Fruit fly (Drosophila melanogaster) whole organism, embryonic: ENCODE data around the gene CG9760.

Source experiments
- BEAF-32 ChIP-seq: fragments of 200-800 bp; sonication (Bioruptor generic); optimal IDR thresholded peaks from 3 replicates; lab custom pipeline; 2017; ENCODE audit warnings: missing biosample characterization, missing genetic modification characterization, mild to moderate bottlenecking, moderate library complexity, missing genetic modification reagents
- Bgb ChIP-seq: fragments of 200-800 bp; sonication (Bioruptor generic); IDR thresholded peaks from 2 replicates; pipeline ENCODE4 v1.3.6; 2022; ENCODE audit warnings: missing biosample characterization, missing genetic modification characterization; ENCODE audit not compliant: partially characterized antibody
- CG10267 ChIP-seq: fragments of 200-800 bp; sonication (Bioruptor generic); optimal IDR thresholded peaks from 2 replicates; lab custom pipeline; 2018; ENCODE audit warnings: missing biosample characterization, mild to moderate bottlenecking, missing genetic modification characterization, moderate library complexity
- CG12104 ChIP-seq: fragments of 200-800 bp; sonication (Bioruptor generic); optimal IDR thresholded peaks from 3 replicates; lab custom pipeline; 2016; ENCODE audit warnings: missing biosample characterization, missing genetic modification characterization
- CG12391 ChIP-seq: fragments of 200-800 bp; sonication (Bioruptor generic); optimal IDR thresholded peaks from 3 replicates; lab custom pipeline; 2018; ENCODE audit warnings: missing biosample characterization, mild to moderate bottlenecking, missing genetic modification characterization, moderate library complexity
- CG13287 ChIP-seq: fragments of 200-800 bp; sonication (Bioruptor generic); IDR thresholded peaks from 2 replicates; pipeline ENCODE4 v1.3.6; 2022; ENCODE audit warnings: missing biosample characterization, missing genetic modification characterization; ENCODE audit not compliant: partially characterized antibody
- CG17829 ChIP-seq: fragments of 200-800 bp; optimal IDR thresholded peaks from 2 replicates; lab custom pipeline; 2019; ENCODE audit warnings: missing biosample characterization, mild to moderate bottlenecking, missing genetic modification characterization, moderate library complexity
- CG18011 ChIP-seq: fragments of 200-800 bp; sonication (Bioruptor generic); optimal IDR thresholded peaks from 2 replicates; lab custom pipeline; 2017; ENCODE audit warnings: missing biosample characterization, missing genetic modification characterization, mild to moderate bottlenecking, moderate library complexity, missing genotype
- CG18599 ChIP-seq: fragments of 200-800 bp; sonication (Bioruptor generic); optimal IDR thresholded peaks from 3 replicates; lab custom pipeline; 2017; ENCODE audit warnings: missing biosample characterization, missing genetic modification characterization, mild to moderate bottlenecking, moderate library complexity, missing genetic modification reagents
- CG2116 ChIP-seq: fragments of 200-800 bp; sonication (Bioruptor generic); optimal IDR thresholded peaks from 3 replicates; lab custom pipeline; 2018; ENCODE audit warnings: missing biosample characterization, mild to moderate bottlenecking, missing genetic modification characterization
- CG2129 ChIP-seq: fragments of 200-800 bp; sonication (Bioruptor generic); IDR thresholded peaks from 2 replicates; pipeline ENCODE4 v1.3.6; 2022; ENCODE audit warnings: missing biosample characterization, missing genetic modification characterization; ENCODE audit not compliant: partially characterized antibody
- CG2712 ChIP-seq: fragments of 200-800 bp; optimal IDR thresholded peaks from 3 replicates; lab custom pipeline; 2019; ENCODE audit warnings: missing biosample characterization, mild to moderate bottlenecking, missing genetic modification characterization, moderate library complexity
- CG34224 ChIP-seq: fragments of 200-800 bp; sonication (Bioruptor generic); IDR thresholded peaks from 3 replicates; pipeline ENCODE4 v1.3.6; 2022; ENCODE audit warnings: missing biosample characterization, missing genetic modification characterization; ENCODE audit not compliant: partially characterized antibody
- CG34422 ChIP-seq: fragments of 200-800 bp; sonication (Bioruptor generic); IDR thresholded peaks from 3 replicates; pipeline ENCODE4 v1.3.6; 2022; ENCODE audit warnings: missing biosample characterization, missing genetic modification characterization
- CG4360 ChIP-seq: fragments of 200-800 bp; sonication (Bioruptor generic); IDR thresholded peaks from 2 replicates; pipeline ENCODE4 v1.3.6; 2022; ENCODE audit warnings: missing biosample characterization, missing genetic modification characterization
- CG4617 ChIP-seq: fragments of 200-800 bp; sonication (Bioruptor generic); optimal IDR thresholded peaks from 3 replicates; lab custom pipeline; 2016; ENCODE audit warnings: missing biosample characterization, missing genetic modification characterization, borderline replicate concordance
- CG6791 ChIP-seq: fragments of 200-800 bp; sonication (Bioruptor generic); IDR thresholded peaks from 3 replicates; pipeline ENCODE4 v1.3.6; 2022; ENCODE audit warnings: missing biosample characterization, missing genetic modification characterization; ENCODE audit not compliant: partially characterized antibody
- CG7271 ChIP-seq: fragments of 200-800 bp; sonication (Bioruptor generic); optimal IDR thresholded peaks from 2 replicates; lab custom pipeline; 2018; ENCODE audit warnings: missing biosample characterization, mild to moderate bottlenecking, missing genetic modification characterization, moderate library complexity
- CG9609 ChIP-seq: fragments of 200-800 bp; sonication (Bioruptor generic); optimal IDR thresholded peaks from 3 replicates; lab custom pipeline; 2016; ENCODE audit warnings: missing biosample characterization, missing genetic modification characterization
- Doc3 ChIP-seq: fragments of 200-800 bp; sonication (Bioruptor generic); IDR thresholded peaks from 3 replicates; pipeline ENCODE4 v1.3.6; 2022; ENCODE audit warnings: missing biosample characterization, missing genetic modification characterization; ENCODE audit not compliant: partially characterized antibody
- Dp ChIP-seq: fragments of 200-800 bp; sonication (Bioruptor generic); optimal IDR thresholded peaks from 2 replicates; lab custom pipeline; 2018; ENCODE audit warnings: missing biosample characterization, mild to moderate bottlenecking, missing genetic modification characterization, moderate library complexity
- Dref ChIP-seq: fragments of 200-800 bp; sonication (Bioruptor generic); IDR thresholded peaks from 2 replicates; pipeline ENCODE4 v1.3.6; 2022; ENCODE audit warnings: missing biosample characterization, missing genetic modification characterization
- E2f1 ChIP-seq: fragments of 200-800 bp; sonication (Bioruptor generic); IDR thresholded peaks from 2 replicates; pipeline ENCODE4 v1.3.6; 2022; ENCODE audit warnings: missing biosample characterization, missing genetic modification characterization
- E2f2 ChIP-seq: fragments of 200-800 bp; sonication (Bioruptor generic); IDR thresholded peaks from 2 replicates; pipeline ENCODE4 v1.3.6; 2022; ENCODE audit warnings: missing biosample characterization, missing genetic modification characterization
- Gug ChIP-seq: fragments of 200-800 bp; sonication (Bioruptor generic); IDR thresholded peaks from 4 replicates; pipeline ENCODE4 v1.3.6; 2022; ENCODE audit warnings: missing biosample characterization, missing genetic modification characterization
- HLH4C ChIP-seq: fragments of 200-800 bp; sonication (Bioruptor generic); IDR thresholded peaks from 3 replicates; pipeline ENCODE4 v1.3.6; 2022; ENCODE audit warnings: missing biosample characterization, missing genetic modification characterization; ENCODE audit not compliant: partially characterized antibody
- Lim3 ChIP-seq: fragments of 200-800 bp; sonication (Bioruptor generic); IDR thresholded peaks from 2 replicates; pipeline ENCODE4 v1.3.6; 2022; ENCODE audit warnings: missing biosample characterization, missing genetic modification characterization
- Opbp ChIP-seq: fragments of 200-800 bp; sonication (Bioruptor generic); IDR thresholded peaks from 3 replicates; pipeline ENCODE4 v1.3.6; 2022; ENCODE audit warnings: missing biosample characterization, missing genetic modification characterization; ENCODE audit not compliant: partially characterized antibody
- Scr ChIP-seq: fragments of 200-800 bp; sonication (Bioruptor generic); IDR thresholded peaks from 2 replicates; pipeline ENCODE4 v1.3.6; 2022; ENCODE audit warnings: missing biosample characterization, missing genetic modification characterization; ENCODE audit not compliant: partially characterized antibody
- Sry-δ ChIP-seq: fragments of 200-800 bp; sonication (Bioruptor generic); optimal IDR thresholded peaks from 2 replicates; lab custom pipeline; 2016; ENCODE audit warnings: missing biosample characterization, missing genetic modification characterization
- amos ChIP-seq: fragments of 200-800 bp; sonication (Bioruptor generic); IDR thresholded peaks from 2 replicates; pipeline ENCODE4 v1.3.6; 2022; ENCODE audit warnings: missing biosample characterization, missing genetic modification characterization; ENCODE audit not compliant: partially characterized antibody
- ase ChIP-seq: fragments of 200-800 bp; sonication (Bioruptor generic); IDR thresholded peaks from 3 replicates; pipeline ENCODE4 v1.3.6; 2022; ENCODE audit warnings: missing biosample characterization, missing genetic modification characterization
- ato ChIP-seq: fragments of 200-800 bp; sonication (Bioruptor generic); IDR thresholded peaks from 2 replicates; pipeline ENCODE4 v1.3.6; 2022; ENCODE audit warnings: missing biosample characterization, missing genetic modification characterization; ENCODE audit not compliant: partially characterized antibody
- chinmo ChIP-seq: fragments of 200-800 bp; sonication (Bioruptor generic); IDR thresholded peaks from 4 replicates; pipeline ENCODE4 v1.3.6; 2022; ENCODE audit warnings: missing biosample characterization, missing genetic modification characterization; ENCODE audit not compliant: partially characterized antibody
- chm ChIP-seq: fragments of 200-800 bp; sonication (Bioruptor generic); IDR thresholded peaks from 2 replicates; pipeline ENCODE4 v1.3.6; 2022; ENCODE audit warnings: missing biosample characterization, missing genetic modification characterization
- ems ChIP-seq: fragments of 200-800 bp; sonication (Bioruptor generic); optimal IDR thresholded peaks from 3 replicates; lab custom pipeline; 2016; ENCODE audit warnings: missing biosample characterization, missing genetic modification characterization
- hbn ChIP-seq: fragments of 200-800 bp; sonication (Bioruptor generic); IDR thresholded peaks from 2 replicates; pipeline ENCODE4 v1.3.6; 2022; ENCODE audit warnings: missing biosample characterization, missing genetic modification characterization; ENCODE audit not compliant: partially characterized antibody
- inv ChIP-seq: fragments of 200-800 bp; sonication (Bioruptor generic); IDR thresholded peaks from 2 replicates; pipeline ENCODE4 v1.3.6; 2022; ENCODE audit warnings: missing biosample characterization, missing genetic modification characterization; ENCODE audit not compliant: partially characterized antibody
- mld ChIP-seq: fragments of 200-800 bp; sonication (Bioruptor generic); IDR thresholded peaks from 3 replicates; pipeline ENCODE4 v1.3.6; 2022; ENCODE audit warnings: missing biosample characterization, missing genetic modification characterization; ENCODE audit not compliant: partially characterized antibody
- onecut ChIP-seq: fragments of 200-800 bp; sonication (Bioruptor generic); IDR thresholded peaks from 2 replicates; pipeline ENCODE4 v1.3.6; 2022; ENCODE audit warnings: missing biosample characterization, missing genetic modification characterization
- pb ChIP-seq: fragments of 200-800 bp; sonication (Bioruptor generic); optimal IDR thresholded peaks from 3 replicates; lab custom pipeline; 2016; ENCODE audit warnings: missing biosample characterization, missing genetic modification characterization
- psq ChIP-seq: fragments of 200-800 bp; sonication (Bioruptor generic); optimal IDR thresholded peaks from 2 replicates; lab custom pipeline; 2017; ENCODE audit warnings: missing biosample characterization, missing genetic modification characterization
- pzg ChIP-seq: fragments of 200-800 bp; sonication (Bioruptor generic); optimal IDR thresholded peaks from 3 replicates; lab custom pipeline; 2018; ENCODE audit warnings: missing biosample characterization, mild to moderate bottlenecking, missing genetic modification characterization, moderate library complexity
- sna ChIP-seq: fragments of 200-800 bp; sonication (Bioruptor generic); IDR thresholded peaks from 2 replicates; pipeline ENCODE4 v1.3.6; 2022; ENCODE audit warnings: missing biosample characterization, missing genetic modification characterization; ENCODE audit not compliant: partially characterized antibody
- stwl ChIP-seq: fragments of 200-800 bp; sonication (Bioruptor generic); optimal IDR thresholded peaks from 3 replicates; lab custom pipeline; 2018; ENCODE audit warnings: missing biosample characterization, mild to moderate bottlenecking, missing genetic modification characterization, moderate library complexity
- tna ChIP-seq: fragments of 200-800 bp; sonication (Bioruptor generic); IDR thresholded peaks from 2 replicates; pipeline ENCODE4 v1.3.6; 2022; ENCODE audit warnings: missing biosample characterization, missing genetic modification characterization; ENCODE audit not compliant: partially characterized antibody
- vnd ChIP-seq: fragments of 200-800 bp; sonication (Bioruptor generic); IDR thresholded peaks from 3 replicates; pipeline ENCODE4 v1.3.6; 2022; ENCODE audit warnings: missing biosample characterization, missing genetic modification characterization; ENCODE audit not compliant: partially characterized antibody

The CG9760 gene

DNA sequence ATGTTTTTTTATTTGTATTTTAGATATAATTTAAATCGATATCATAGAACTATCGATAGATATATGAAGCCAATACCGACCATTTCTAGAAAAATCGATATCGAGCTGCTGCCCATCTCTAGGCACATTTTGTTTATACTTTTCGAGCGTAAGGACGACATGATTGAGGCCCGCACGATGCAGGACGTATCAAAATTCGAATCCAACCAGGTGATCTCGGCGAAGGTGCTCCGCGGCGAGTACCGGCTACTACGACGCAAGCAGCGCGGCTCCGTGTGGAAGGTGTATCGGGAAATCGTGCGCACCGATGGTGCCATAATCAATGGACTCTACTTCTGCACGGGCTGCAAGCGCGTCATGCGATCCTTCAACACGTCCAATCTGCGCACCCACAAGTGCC, 45.4 kb downstream of the CG9760 start, which contains the start of gene ssp:
Gene ssp, plus strand, starts transcription at position 102 of the 400 bp plus-strand sequence.
- TF ChIP-seq CG34422 (peak; percentile 20; the same call in 1 of the 3 replicates), CG12391 (tag; lab: Kevin White, UChicago) (peak; percentile 21), CG2129 (GFP tag; lab: Robert Waterston, UW) (peak; percentile 75), ato (peak; percentile 56; the same call in 1 of the 2 replicates), onecut (GFP tag; lab: Robert Waterston, UW) (peak; percentile 30; the same call in 1 of the 2 replicates), Scr (GFP tag; lab: Robert Waterston, UW) (peak; percentile 84), CG4617 (GFP tag; lab: Kevin White, UChicago) (peak; percentile 43), Lim3 (no peak), pzg (peak; percentile 50), CG13287 (GFP tag; lab: Robert Waterston, UW) (peak; percentile 91), Doc3 (peak; percentile 79), ase (no peak), Sry-δ (GFP tag; lab: Kevin White, UChicago) (peak; percentile 85), hbn (GFP tag; lab: Robert Waterston, UW) (peak; percentile 82), inv (GFP tag; lab: Robert Waterston, UW) (peak; percentile 61), CG10267 (tag; lab: Kevin White, UChicago) (peak; percentile 46), stwl (tag; lab: Kevin White, UChicago) (peak; percentile 79), Gug (GFP tag; lab: Robert Waterston, UW) (no peak), BEAF-32 (GFP tag; lab: Kevin White, UChicago) (peak; percentile 77), HLH4C (peak; percentile 78), Dref (GFP tag; lab: Robert Waterston, UW) (peak; percentile 87), amos (peak; percentile 79), CG9609 (GFP tag; lab: Kevin White, UChicago) (no peak), mld (GFP tag; lab: Robert Waterston, UW) (peak; percentile 66; the same call in 1 of the 3 replicates), sna (peak; percentile 83), ems (GFP tag; lab: Kevin White, UChicago) (no peak), CG18599 (no peak), CG6791 (GFP tag; lab: Robert Waterston, UW) (peak; percentile 81), CG17829 (tag; lab: Kevin White, UChicago) (peak; percentile 14), chm (GFP tag; lab: Robert Waterston, UW) (0 out of 2 replicates have a peak, but pooled peaks have one; percentile 7), Opbp (GFP tag; lab: Robert Waterston, UW) (peak; percentile 86), CG12104 (GFP tag; lab: Kevin White, UChicago) (no peak), Dp (GFP tag; lab: Kevin White, UChicago) (peak; percentile 47), CG7271 (peak; percentile 36), CG4360 (GFP tag; lab: Robert Waterston, UW) (0 out of 2 replicates have a peak, but pooled peaks have one; percentile 14), CG2712 (tag; lab: Kevin White, UChicago) (peak; percentile 16), CG34224 (GFP tag; lab: Robert Waterston, UW) (peak; percentile 88), psq (GFP tag; lab: Kevin White, UChicago) (no peak), tna (GFP tag; lab: Robert Waterston, UW) (peak; percentile 59), CG2116 (GFP tag; lab: Kevin White, UChicago) (peak; percentile 27), Bgb (GFP tag; lab: Robert Waterston, UW) (peak; percentile 82), E2f2 (GFP tag; lab: Robert Waterston, UW) (0 out of 2 replicates have a peak, but pooled peaks have one; percentile 33), CG18011 (GFP tag; lab: Kevin White, UChicago) (no peak), pb (GFP tag; lab: Kevin White, UChicago) (no peak), vnd (GFP tag; lab: Robert Waterston, UW) (peak; percentile 70), chinmo (GFP tag; lab: Robert Waterston, UW) (0 out of 4 replicates have a peak, but pooled peaks have one; percentile 27), E2f1 (GFP tag; lab: Robert Waterston, UW) (no peak)
